Worm (Caenorhabditis elegans) whole organism, midembryonic: ENCODE data around the gene K02E7.11.

Experiments used
- T22C8.4 ChIP-seq: fragments of 200-800 bp; sonication (Bioruptor generic); IDR thresholded peaks from 2 replicates; pipeline ENCODE4 v1.3.6; 2022; ENCODE audit warnings: missing genetic modification characterization, missing compliant biosample characterization
- cog-1 ChIP-seq: sonication (generic microtip); optimal IDR thresholded peaks from 2 replicates; lab custom pipeline; 2016; ENCODE audit warnings: missing genetic modification characterization, missing compliant biosample characterization
- flt-1 ChIP-seq: fragments of 200-800 bp; sonication (Bioruptor generic); IDR thresholded peaks from 2 replicates; pipeline ENCODE4 v1.3.6; 2022; ENCODE audit warnings: missing genetic modification characterization, missing compliant biosample characterization
- klf-2 ChIP-seq: fragments of 200-800 bp; sonication (Bioruptor generic); conservative IDR thresholded peaks from 2 replicates; pipeline ENCODE4 v1.3.6; 2022; ENCODE audit warnings: missing genetic modification reagents, missing genetic modification characterization, missing compliant biosample characterization
- med-1 ChIP-seq: sonication (generic microtip); optimal IDR thresholded peaks from 2 replicates; lab custom pipeline; 2017; ENCODE audit warnings: missing genetic modification characterization, mild to moderate bottlenecking, missing compliant biosample characterization, antibody characterized with exemption, missing genetic modification reagents; ENCODE audit not compliant: insufficient read depth
- ref-1 ChIP-seq: fragments of 200-800 bp; sonication (Bioruptor generic); conservative IDR thresholded peaks from 2 replicates; pipeline ENCODE4 v1.3.6; 2022; ENCODE audit warnings: missing genetic modification reagents, missing genetic modification characterization, missing compliant biosample characterization
- tab-1 ChIP-seq: fragments of 200-800 bp; sonication (Bioruptor generic); IDR thresholded peaks from 2 replicates; pipeline ENCODE4 v1.3.6; 2022; ENCODE audit warnings: missing genetic modification characterization, missing compliant biosample characterization
- ztf-23 ChIP-seq: fragments of 200-800 bp; sonication (Bioruptor generic); IDR thresholded peaks from 2 replicates; pipeline ENCODE4 v1.3.6; 2022; ENCODE audit warnings: missing genetic modification reagents, missing genetic modification characterization, missing compliant biosample characterization
- ztf-29 ChIP-seq: fragments of 200-800 bp; sonication (Bioruptor generic); IDR thresholded peaks from 2 replicates; pipeline ENCODE4 v1.3.6; 2022; ENCODE audit warnings: missing genetic modification reagents, missing genetic modification characterization, missing compliant biosample characterization

DNA sequence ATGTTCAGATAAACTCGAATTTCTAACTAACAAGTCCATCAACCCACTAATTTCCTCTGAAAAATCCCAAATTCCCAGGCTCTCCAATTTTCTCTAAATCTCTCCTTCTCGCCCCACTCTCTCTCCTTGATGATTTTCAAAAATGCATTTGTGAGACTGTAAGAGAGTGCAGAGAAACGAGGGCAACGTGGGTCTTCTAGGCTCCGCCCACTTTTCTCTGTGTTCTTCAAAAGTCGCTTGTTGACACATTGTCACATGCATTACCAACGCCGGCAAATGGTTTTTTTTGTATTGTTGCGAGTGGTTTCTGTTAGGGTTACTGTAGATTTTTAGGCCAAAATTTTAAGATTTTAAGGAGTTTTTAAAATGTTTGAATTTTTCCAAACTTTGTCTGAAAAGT lies 11.2 kb upstream of the K02E7.11 start:
- no peak for TF ChIP-seq ztf-29 (GFP tag; lab: Robert Waterston, UW)
- no peak for TF ChIP-seq klf-2 (GFP tag; lab: Robert Waterston, UW)
- TF ChIP-seq T22C8.4 (GFP tag; lab: Robert Waterston, UW): no peak
- no peak for TF ChIP-seq tab-1 (GFP tag; lab: Robert Waterston, UW)
- no peak for TF ChIP-seq ztf-23
- TF ChIP-seq cog-1 (tag; lab: Kevin White, UChicago): no peak
- no peak for TF ChIP-seq ref-1
- no peak for TF ChIP-seq flt-1
- TF ChIP-seq med-1 (GFP tag; lab: Kevin White, UChicago): no peak
